Worm (Caenorhabditis elegans): ENCODE results near the gene F43C11.12.
A peak's percentile ranks its signal among the peaks of the same experiment; 100 is the strongest.

F43C11.12 gene

ce11 chrII:2330462-2330861 lies 36.1 kb downstream of the F43C11.12 start:
- TF ChIP-seq bed-3 (GFP tag; optimal IDR thresholded peaks at IDR 0.05) (no peak), ceh-83 (GFP tag; optimal IDR thresholded peaks at IDR 0.05) (peak; percentile 37)

ce11 chrII:2328963-2329442 lies 37.5 kb downstream of the F43C11.12 start, which contains the start of the genes ZK1240.8 and ZK1240.1:
ZK1240.8 (minus strand) TSS chrII:2329063.
ZK1240.1 (plus strand) TSS chrII:2329392.
- no peak for TF ChIP-seq blmp-1 (tag; optimal IDR thresholded peaks at IDR 0.05)
- no peak for TF ChIP-seq mep-1 (tag; optimal IDR thresholded peaks at IDR 0.05)
- TF ChIP-seq ham-2 (GFP tag; optimal IDR thresholded peaks at IDR 0.05) = no peak
- no peak for TF ChIP-seq mab-5 (tag; optimal IDR thresholded peaks at IDR 0.05)
- TF ChIP-seq snpc-4 (tag; optimal IDR thresholded peaks at IDR 0.05) = no peak
- no peak for TF ChIP-seq hlh-1 (tag; optimal IDR thresholded peaks at IDR 0.05)
- no peak for TF ChIP-seq lsy-2 (tag; optimal IDR thresholded peaks at IDR 0.05)
- no peak for TF ChIP-seq zip-8 (tag; optimal IDR thresholded peaks at IDR 0.05)
- TF ChIP-seq elt-1 (tag; optimal IDR thresholded peaks at IDR 0.05; ENCODE audit: borderline replicate concordance, insufficient read depth) = no peak
- TF ChIP-seq ceh-39 (tag; optimal IDR thresholded peaks at IDR 0.05) = no peak
- TF ChIP-seq nhr-2 (tag; optimal IDR thresholded peaks at IDR 0.05) = no peak
- no peak for TF ChIP-seq lin-32 (GFP tag; optimal IDR thresholded peaks at IDR 0.05)
- TF ChIP-seq pha-4 (tag; optimal IDR thresholded peaks at IDR 0.05) = no peak
- TF ChIP-seq nhr-76 (tag; optimal IDR thresholded peaks at IDR 0.05) = no peak
- TF ChIP-seq unc-39 (tag; optimal IDR thresholded peaks at IDR 0.05) = no peak

DNA sequence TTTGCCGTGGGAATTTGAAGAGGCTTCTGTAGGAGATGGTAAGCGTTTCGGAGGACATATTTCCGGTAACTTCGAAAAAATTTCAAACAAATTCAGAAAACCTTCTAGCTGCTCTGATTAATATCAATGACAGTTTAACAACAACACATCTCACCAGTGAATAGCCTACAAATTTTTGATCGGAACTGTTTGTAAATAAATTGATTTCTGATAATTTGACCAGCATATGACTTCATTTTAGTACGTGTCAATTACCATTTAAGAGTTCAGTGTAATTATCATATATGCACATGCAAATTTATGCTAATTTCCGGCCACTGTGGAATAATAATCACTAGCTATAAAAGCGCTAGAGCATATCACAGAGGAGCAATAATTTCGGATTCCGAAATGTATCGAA lies 41.6 kb downstream of the F43C11.12 start, which contains the start of gene ZK1240.11:
ZK1240.11 (plus strand) TSS at position 301 of the 400 bp plus-strand sequence.
- no peak for TF ChIP-seq drap-1 (GFP tag; optimal IDR thresholded peaks at IDR 0.05)

ce11 chrII:2322857-2323518 lies 43.5 kb downstream of the F43C11.12 start, which contains the start of the genes ZK1240.6 and ZK1240.2:
ZK1240.6 (minus strand) TSS chrII:2322907.
ZK1240.2 (plus strand) TSS chrII:2323376.
- no peak for TF ChIP-seq unc-62 (GFP tag; optimal IDR thresholded peaks at IDR 0.05)
- no peak for TF ChIP-seq drap-1 (GFP tag; optimal IDR thresholded peaks at IDR 0.05)
- no peak for TF ChIP-seq bed-3 (GFP tag; optimal IDR thresholded peaks at IDR 0.05)
- TF ChIP-seq blmp-1 (tag; optimal IDR thresholded peaks at IDR 0.05) = no peak
- TF ChIP-seq mep-1 (tag; optimal IDR thresholded peaks at IDR 0.05) = no peak
- no peak for TF ChIP-seq tbx-8 (GFP tag; optimal IDR thresholded peaks at IDR 0.05)
- TF ChIP-seq snpc-4 (tag; optimal IDR thresholded peaks at IDR 0.05) = no peak
- no peak for TF ChIP-seq ceh-43 (GFP tag; optimal IDR thresholded peaks at IDR 0.05)
- no peak for TF ChIP-seq nhr-237 (tag; optimal IDR thresholded peaks at IDR 0.05)
- no peak for TF ChIP-seq ceh-83 (GFP tag; optimal IDR thresholded peaks at IDR 0.05)
- TF ChIP-seq ztf-11 (tag; optimal IDR thresholded peaks at IDR 0.05) = no peak
- TF ChIP-seq nhr-12 (tag; optimal IDR thresholded peaks at IDR 0.05) = no peak
- no peak for TF ChIP-seq nhr-28 (tag; optimal IDR thresholded peaks at IDR 0.05)

- TF ChIP-seq elt-1 (tag; optimal IDR thresholded peaks at IDR 0.05; ENCODE audit: borderline replicate concordance, insufficient read depth) (no peak), mep-1 (tag; optimal IDR thresholded peaks at IDR 0.05) (no peak), ztf-11 (tag; optimal IDR thresholded peaks at IDR 0.05) (no peak)
These were observed 46.4 kb downstream of the F43C11.12 start, which contains the start of gene ZK1240.3 for ce11 chrII:2320097-2320496. ZK1240.3 (plus strand) TSS chrII:2320334.

DNA sequence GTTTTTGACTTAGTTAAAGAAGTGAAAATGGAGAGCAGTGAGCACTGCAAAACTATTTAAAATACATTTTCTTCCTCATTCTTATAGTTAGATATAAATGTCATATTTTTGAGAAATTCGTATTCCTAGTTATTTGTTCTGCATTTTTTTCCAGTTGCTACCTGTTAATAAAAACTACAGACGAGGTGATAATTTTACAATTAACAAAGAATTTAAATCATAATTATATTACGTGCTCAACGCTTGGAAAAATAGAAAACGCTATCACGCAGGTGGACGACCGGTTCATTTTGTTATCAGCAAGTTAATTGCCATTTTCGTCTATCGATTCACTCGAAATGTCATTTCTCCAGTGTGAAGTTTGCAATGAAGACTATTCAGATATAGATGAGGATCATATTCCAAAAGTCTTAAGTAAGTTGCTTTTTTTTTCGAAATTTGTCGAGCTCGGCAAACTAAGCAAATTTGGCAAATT lies 48.6 kb downstream of the F43C11.12 start, which contains the start of the genes ZK1240.5 and ZK1240.9:
ZK1240.5 (minus strand) TSS at position 51 of the 475 bp plus-strand sequence.
ZK1240.9 (plus strand) TSS at position 307 of the 475 bp plus-strand sequence.
- TF ChIP-seq nhr-12 (tag; optimal IDR thresholded peaks at IDR 0.05) = no peak
- no peak for TF ChIP-seq pha-4 (tag; optimal IDR thresholded peaks at IDR 0.05)
- TF ChIP-seq lsy-2 (tag; optimal IDR thresholded peaks at IDR 0.05) = no peak
- no peak for TF ChIP-seq ces-1 (GFP tag; optimal IDR thresholded peaks at IDR 0.05)

Measured in whole organism, mixed stage, embryonic.